Fruit fly (Drosophila melanogaster): Measurements from ENCODE around the gene out.

Gene out

dm6 chrX:19261528-19262102 is 60.3 kb downstream of the out start, which contains the start of gene Vav (continued):
- TF ChIP-seq CG9817 (tag; optimal IDR thresholded peaks at IDR 0.05) (no peak), CG12071 (GFP tag; optimal IDR thresholded peaks at IDR 0.05) (peak; percentile 51), jing (GFP tag; optimal IDR thresholded peaks at IDR 0.05) (no peak), dysf (GFP tag; IDR thresholded peaks at IDR 0.05) (0 out of 3 replicates have a peak, but pooled peaks have one; percentile 6), schlank (tag; optimal IDR thresholded peaks at IDR 0.05) (no peak), HHEX (GFP tag; optimal IDR thresholded peaks at IDR 0.05) (no peak), CG14014 (GFP tag; IDR thresholded peaks at IDR 0.05) (no peak), CG1024 (GFP tag; IDR thresholded peaks at IDR 0.05) (no peak), CG6272 (GFP tag; IDR thresholded peaks at IDR 0.05) (no peak), Pdp1 (GFP tag; optimal IDR thresholded peaks at IDR 0.05) (no peak), salm (tag; optimal IDR thresholded peaks at IDR 0.05) (no peak), lbe (GFP tag; optimal IDR thresholded peaks at IDR 0.05) (no peak), wdn (GFP tag; IDR thresholded peaks at IDR 0.05) (no peak), Chrac-16 (GFP tag; optimal IDR thresholded peaks at IDR 0.05) (no peak), CG12219 (GFP tag; optimal IDR thresholded peaks at IDR 0.05) (no peak), MESR4 (GFP tag; optimal IDR thresholded peaks at IDR 0.05) (peak; percentile 89), slp2 (GFP tag; optimal IDR thresholded peaks at IDR 0.05) (no peak), az2 (GFP tag; optimal IDR thresholded peaks at IDR 0.05) (no peak), croc (GFP tag; conservative IDR thresholded peaks at IDR 0.05) (no peak), CG18262 (tag; optimal IDR thresholded peaks at IDR 0.05) (no peak), CG8924 (tag; optimal IDR thresholded peaks at IDR 0.05) (no peak), CG14710 (tag; optimal IDR thresholded peaks at IDR 0.05) (peak; percentile 24), vfl (GFP tag; optimal IDR thresholded peaks at IDR 0.05) (no peak), ftz-f1 (GFP tag; optimal IDR thresholded peaks at IDR 0.05) (no peak), CG10979 (tag; optimal IDR thresholded peaks at IDR 0.05) (no peak), crol (GFP tag; IDR thresholded peaks at IDR 0.05) (no peak), MTF-1 (GFP tag; optimal IDR thresholded peaks at IDR 0.05; ENCODE audit: borderline replicate concordance) (peak; percentile 34), CG34224 (GFP tag; IDR thresholded peaks at IDR 0.05; ENCODE audit: partially characterized antibody) (no peak), tna (GFP tag; IDR thresholded peaks at IDR 0.05; ENCODE audit: partially characterized antibody) (peak; percentile 50; the same call in 1 of the 2 replicates), CG30020 (tag; optimal IDR thresholded peaks at IDR 0.05) (no peak), CG8281 (tag; optimal IDR thresholded peaks at IDR 0.05) (no peak), Meics (GFP tag; optimal IDR thresholded peaks at IDR 0.05) (peak; percentile 81), crp (GFP tag; optimal IDR thresholded peaks at IDR 0.05) (no peak), nom (GFP tag; optimal IDR thresholded peaks at IDR 0.05) (peak; percentile 44), tup (GFP tag; optimal IDR thresholded peaks at IDR 0.05) (no peak), Dad (GFP tag; optimal IDR thresholded peaks at IDR 0.05) (no peak), gro (GFP tag; optimal IDR thresholded peaks at IDR 0.05) (no peak), corto (GFP tag; optimal IDR thresholded peaks at IDR 0.05) (no peak), CG6654 (GFP tag; optimal IDR thresholded peaks at IDR 0.05) (no peak), caup (GFP tag; optimal IDR thresholded peaks at IDR 0.05; ENCODE audit: severe bottlenecking) (peak; percentile 17), Lpt (GFP tag; optimal IDR thresholded peaks at IDR 0.05) (no peak), mam (GFP tag; optimal IDR thresholded peaks at IDR 0.05) (no peak), odd (GFP tag; optimal IDR thresholded peaks at IDR 0.05) (peak; percentile 52), CG32532 (GFP tag; IDR thresholded peaks at IDR 0.05) (peak; percentile 12; the same call in 1 of the 2 replicates), CHES-1-like (GFP tag; optimal IDR thresholded peaks at IDR 0.05) (no peak), D19B (GFP tag; optimal IDR thresholded peaks at IDR 0.05) (no peak), cato (GFP tag; optimal IDR thresholded peaks at IDR 0.05; ENCODE audit: borderline replicate concordance) (no peak), ab (GFP tag; optimal IDR thresholded peaks at IDR 0.05) (no peak), insv (GFP tag; optimal IDR thresholded peaks at IDR 0.05) (no peak), ci (GFP tag; IDR thresholded peaks at IDR 0.05) (no peak)

All from whole organism, embryonic.